Worm (Caenorhabditis elegans): Measurements from ENCODE around the gene rps-0.
"Not testable (repeated sequence)": the region's sequence is repeated elsewhere in the genome, so short reads cannot be mapped to it uniquely, and the experiment has no call there.

The rps-0 gene

DNA sequence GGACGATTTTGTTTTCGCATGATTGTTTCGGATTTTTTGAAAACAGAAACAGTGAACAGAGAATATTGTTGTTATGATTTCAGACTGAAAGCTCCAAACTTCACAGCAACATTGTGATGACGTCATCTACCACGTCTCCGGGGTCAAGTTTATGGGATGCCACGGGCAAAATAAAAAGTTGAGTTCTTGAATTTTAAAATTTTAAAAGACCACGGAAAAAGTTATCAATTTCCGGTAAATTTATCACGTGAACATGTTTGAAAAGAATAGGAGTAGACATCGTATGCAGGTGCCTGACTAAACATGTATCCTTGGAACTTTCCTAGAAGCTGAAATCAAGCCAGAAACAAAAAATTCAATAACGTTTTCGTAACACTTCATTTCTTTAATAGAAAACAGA, 9.7 kb upstream of the rps-0 start, which contains the start of gene B0393.4:
Gene B0393.4, minus strand, starts transcription at position 101 of the 400 bp plus-strand sequence.
- no peak for TF ChIP-seq dao-5 (tag; optimal IDR thresholded peaks at IDR 0.05)
- no peak for TF ChIP-seq him-1 (tag; optimal IDR thresholded peaks at IDR 0.05)
- no peak for TF ChIP-seq W03F9.2 (tag; optimal IDR thresholded peaks at IDR 0.05)

DNA sequence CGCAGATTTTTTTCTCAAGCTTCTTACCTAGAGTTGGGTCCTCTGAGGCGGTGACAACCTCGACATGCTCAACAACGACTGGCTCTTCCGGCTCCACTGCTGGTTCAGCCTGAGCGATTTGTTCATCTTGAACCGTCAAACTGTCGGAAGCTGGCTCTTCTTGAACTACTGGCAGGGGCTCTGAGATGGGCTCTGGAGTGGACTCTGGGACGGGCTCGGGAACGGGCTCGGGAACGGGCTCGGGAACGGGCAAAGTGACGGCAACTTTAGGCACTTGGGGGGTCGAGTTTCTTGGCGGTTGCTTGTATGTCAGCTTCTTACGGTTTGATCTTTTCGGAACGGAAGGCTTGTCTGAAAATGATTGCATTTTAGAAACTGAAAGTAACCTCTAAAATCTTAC, 9.0 kb upstream of the rps-0 start:
- no peak for TF ChIP-seq him-1 (tag; optimal IDR thresholded peaks at IDR 0.05)

DNA sequence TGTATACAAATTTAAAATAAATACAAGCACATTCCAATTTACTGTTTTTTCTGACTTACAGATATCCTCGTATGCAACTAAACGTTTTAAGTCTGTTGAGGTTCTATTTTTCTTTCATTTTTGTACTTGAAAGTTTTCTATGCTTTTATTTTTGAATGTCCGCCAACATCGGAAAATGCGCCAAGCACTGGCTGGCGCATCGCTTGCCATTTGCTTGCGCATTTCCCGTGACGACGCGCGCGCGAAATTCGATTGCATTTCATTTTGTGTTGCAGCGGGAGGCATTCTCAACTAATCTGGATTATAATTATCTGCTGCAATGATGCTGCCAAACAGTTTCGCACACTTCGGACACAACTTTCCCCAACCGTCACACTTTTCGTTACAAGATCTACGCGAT, 3.1 kb upstream of the rps-0 start, which contains the start of gene fbxl-2:
Gene fbxl-2, plus strand, starts transcription at position 278 of the 400 bp plus-strand sequence.
- TF ChIP-seq him-1 (tag; optimal IDR thresholded peaks at IDR 0.05) = peak; percentile 77
- TF ChIP-seq dao-5 (tag; optimal IDR thresholded peaks at IDR 0.05) = no peak
- peak; percentile 91 for TF ChIP-seq W03F9.2 (tag; optimal IDR thresholded peaks at IDR 0.05)

DNA sequence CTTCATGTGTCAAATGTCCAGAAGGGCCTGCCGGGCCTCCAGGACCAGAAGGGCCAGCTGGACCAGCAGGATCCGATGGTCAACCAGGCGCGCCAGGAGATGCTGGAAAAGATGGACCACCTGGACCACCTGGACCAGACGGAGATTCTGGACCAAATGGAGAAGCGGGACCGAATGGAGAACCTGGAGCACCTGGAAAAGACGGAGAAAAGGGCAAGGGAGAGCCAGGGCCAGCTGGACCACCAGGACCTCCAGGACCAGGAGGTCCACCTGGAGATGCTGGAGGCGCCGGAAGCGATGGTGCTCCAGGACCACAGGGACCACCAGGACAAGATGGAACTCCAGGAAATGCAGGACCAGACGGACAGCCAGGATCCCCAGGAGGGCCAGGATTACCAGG, 5.2 kb downstream of the rps-0 start:
- TF ChIP-seq W03F9.2 (tag; optimal IDR thresholded peaks at IDR 0.05) (no peak), dao-5 (tag; optimal IDR thresholded peaks at IDR 0.05) (no peak)

DNA sequence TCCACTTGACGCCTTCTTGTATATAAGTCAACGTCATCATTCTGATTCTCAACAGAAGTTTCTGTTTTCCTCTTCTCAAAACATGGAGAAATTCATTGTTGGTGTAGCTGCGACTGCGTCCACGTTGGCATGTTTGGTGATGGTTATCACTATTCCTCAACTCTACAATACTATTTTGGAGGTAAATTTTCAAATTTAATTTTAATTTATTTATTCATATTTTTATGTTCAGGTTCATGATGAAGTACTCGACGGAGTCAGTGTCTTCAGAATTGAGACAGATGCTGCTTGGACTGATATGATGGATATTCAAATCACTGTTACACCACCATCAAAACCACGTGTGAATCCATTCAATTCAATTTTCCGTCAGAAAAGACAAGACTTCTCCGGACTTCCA, 5.7 kb downstream of the rps-0 start, which contains the start of gene col-89:
Gene col-89, plus strand, starts transcription at position 19 of the 400 bp plus-strand sequence.
- TF ChIP-seq dao-5 (tag; optimal IDR thresholded peaks at IDR 0.05) (no peak), W03F9.2 (tag; optimal IDR thresholded peaks at IDR 0.05) (no peak), him-1 (tag; optimal IDR thresholded peaks at IDR 0.05) (no peak)

DNA sequence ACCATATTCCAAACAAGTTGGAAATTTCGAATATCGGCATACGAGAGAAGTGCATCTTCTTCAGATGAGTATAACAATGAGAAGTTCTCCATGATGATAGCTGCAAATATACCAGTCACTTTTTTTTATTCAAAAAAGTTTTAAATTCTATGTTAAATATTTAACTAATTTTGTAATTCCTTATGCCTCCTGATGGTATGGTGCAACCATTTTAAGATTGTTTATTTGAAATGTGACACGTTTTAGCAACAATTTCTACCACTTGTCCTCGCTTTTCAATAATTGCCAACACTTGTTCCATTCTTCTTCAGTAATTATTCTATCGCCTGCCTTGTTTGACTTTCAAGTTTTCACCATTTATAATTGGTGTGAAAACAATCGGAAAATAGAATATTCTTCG, 7.9 kb downstream of the rps-0 start, which contains the start of gene F17C8.6:
Gene F17C8.6, minus strand, starts transcription at position 101 of the 400 bp plus-strand sequence.
- TF ChIP-seq W03F9.2 (tag; optimal IDR thresholded peaks at IDR 0.05) = no peak
- TF ChIP-seq dao-5 (tag; optimal IDR thresholded peaks at IDR 0.05) = no peak
- no peak for TF ChIP-seq him-1 (tag; optimal IDR thresholded peaks at IDR 0.05)

DNA sequence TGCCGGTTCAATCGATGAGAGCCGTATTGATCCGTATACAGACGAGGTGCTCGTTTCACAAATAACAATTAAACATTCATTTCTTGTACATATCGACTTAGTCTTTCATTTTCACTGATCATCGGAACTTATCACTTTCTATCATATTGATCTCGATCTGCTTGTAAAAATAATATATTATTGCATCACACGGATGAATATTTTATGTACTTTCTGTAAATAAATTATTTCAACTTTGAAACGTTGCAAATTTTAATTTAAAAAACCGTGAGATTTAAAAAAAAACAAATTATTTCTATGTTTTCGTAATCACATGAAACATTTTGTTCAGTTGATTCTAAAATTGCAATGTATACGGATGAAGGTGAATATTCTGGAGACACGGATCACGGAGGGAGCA, 11.2 kb downstream of the rps-0 start, which contains the start of gene twk-6:
Gene twk-6, plus strand, starts transcription at position 301 of the 400 bp plus-strand sequence.
- not testable (repeated sequence) for TF ChIP-seq dao-5, him-1, W03F9.2 (tag; optimal IDR thresholded peaks at IDR 0.05)

DNA sequence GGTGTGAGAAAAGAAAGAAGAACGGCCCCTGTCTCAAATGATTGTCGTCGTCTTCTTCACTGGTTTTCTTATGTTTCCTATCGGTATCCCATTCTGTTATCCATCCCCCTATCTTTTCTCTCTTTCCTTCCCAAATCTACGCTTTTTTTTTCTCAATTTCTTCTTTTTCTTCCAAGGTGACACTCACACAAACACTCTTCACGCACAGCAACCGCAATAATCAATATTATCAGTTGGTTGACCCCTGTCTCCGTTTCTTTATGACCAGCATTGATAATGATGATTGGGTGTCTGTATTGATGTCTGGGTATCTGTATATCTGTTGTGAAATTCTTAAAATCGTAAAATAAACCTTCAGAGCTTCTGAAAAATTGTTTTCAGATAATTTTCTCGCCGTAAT, 13.0 kb downstream of the rps-0 start:
- TF ChIP-seq dao-5 (tag; optimal IDR thresholded peaks at IDR 0.05) (no peak), W03F9.2 (tag; optimal IDR thresholded peaks at IDR 0.05) (peak; percentile 8), him-1 (tag; optimal IDR thresholded peaks at IDR 0.05) (no peak)

DNA sequence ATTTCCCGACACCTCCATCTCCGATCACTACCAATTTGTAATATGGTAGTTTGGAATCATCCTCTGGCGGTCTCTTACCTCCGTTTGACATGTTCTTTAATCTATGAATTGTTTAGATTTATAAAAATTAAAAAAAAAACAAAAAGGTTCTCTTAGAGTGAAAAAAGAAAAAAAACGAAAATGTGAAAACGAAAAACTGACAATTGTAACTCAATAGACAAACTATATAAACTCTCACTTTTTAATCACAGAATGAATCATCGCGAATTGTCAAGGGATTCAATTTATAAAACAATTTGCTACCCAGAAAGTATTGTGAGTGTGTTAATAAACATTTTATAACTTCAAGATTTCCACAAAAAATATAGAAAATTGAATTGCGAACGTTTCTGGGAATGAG, 13.9 kb downstream of the rps-0 start, which contains the start of gene ras-2:
Gene ras-2, minus strand, starts transcription at position 101 of the 400 bp plus-strand sequence.
- no peak for TF ChIP-seq him-1 (tag; optimal IDR thresholded peaks at IDR 0.05)

DNA sequence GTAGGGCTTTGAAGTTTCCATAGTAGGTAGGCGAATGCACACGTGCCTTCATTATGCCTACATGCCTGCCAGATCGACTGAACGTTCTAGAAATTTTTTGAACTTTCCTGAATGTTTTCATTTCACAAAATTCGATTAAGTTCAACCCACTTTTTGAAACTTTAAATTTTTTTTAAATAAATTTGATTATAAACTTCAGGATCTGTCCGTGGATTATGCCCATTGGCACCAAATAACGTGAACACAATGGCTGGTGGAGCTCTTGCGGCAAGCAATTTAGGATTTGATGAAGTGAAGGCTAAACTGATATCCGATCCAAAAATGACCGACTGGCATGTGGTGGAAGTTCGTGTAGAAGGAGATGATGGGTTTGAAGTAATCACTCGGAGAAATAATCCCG, 18.4 kb downstream of the rps-0 start, which contains the start of gene F17C8.7:
Gene F17C8.7, plus strand, starts transcription at position 301 of the 400 bp plus-strand sequence.
- TF ChIP-seq W03F9.2 (tag; optimal IDR thresholded peaks at IDR 0.05) (no peak), dao-5 (tag; optimal IDR thresholded peaks at IDR 0.05) (no peak), him-1 (tag; optimal IDR thresholded peaks at IDR 0.05) (no peak)

DNA sequence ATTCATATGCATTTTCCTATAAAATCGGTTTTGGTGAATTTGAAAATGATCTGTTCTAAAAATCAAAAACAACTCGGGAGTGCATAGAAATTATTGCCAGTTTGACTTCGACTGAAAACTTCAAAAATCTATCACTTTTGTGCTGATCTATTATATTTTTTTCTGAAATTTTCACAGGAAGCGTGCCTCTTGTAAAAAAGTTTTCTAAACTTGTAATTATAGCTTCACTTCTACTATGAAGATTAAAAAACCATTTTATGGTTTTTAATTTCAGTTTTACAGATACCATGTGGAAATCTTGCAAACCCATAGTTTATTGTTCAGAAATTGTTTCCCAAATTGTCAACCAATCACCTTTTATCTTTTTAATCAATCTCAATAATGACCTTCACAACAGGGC, 19.8 kb downstream of the rps-0 start, which contains the start of gene F17C8.9:
Gene F17C8.9, plus strand, starts transcription at position 301 of the 400 bp plus-strand sequence.
- no peak for TF ChIP-seq him-1 (tag; optimal IDR thresholded peaks at IDR 0.05)
- TF ChIP-seq dao-5 (tag; optimal IDR thresholded peaks at IDR 0.05) = no peak
- no peak for TF ChIP-seq W03F9.2 (tag; optimal IDR thresholded peaks at IDR 0.05)

DNA sequence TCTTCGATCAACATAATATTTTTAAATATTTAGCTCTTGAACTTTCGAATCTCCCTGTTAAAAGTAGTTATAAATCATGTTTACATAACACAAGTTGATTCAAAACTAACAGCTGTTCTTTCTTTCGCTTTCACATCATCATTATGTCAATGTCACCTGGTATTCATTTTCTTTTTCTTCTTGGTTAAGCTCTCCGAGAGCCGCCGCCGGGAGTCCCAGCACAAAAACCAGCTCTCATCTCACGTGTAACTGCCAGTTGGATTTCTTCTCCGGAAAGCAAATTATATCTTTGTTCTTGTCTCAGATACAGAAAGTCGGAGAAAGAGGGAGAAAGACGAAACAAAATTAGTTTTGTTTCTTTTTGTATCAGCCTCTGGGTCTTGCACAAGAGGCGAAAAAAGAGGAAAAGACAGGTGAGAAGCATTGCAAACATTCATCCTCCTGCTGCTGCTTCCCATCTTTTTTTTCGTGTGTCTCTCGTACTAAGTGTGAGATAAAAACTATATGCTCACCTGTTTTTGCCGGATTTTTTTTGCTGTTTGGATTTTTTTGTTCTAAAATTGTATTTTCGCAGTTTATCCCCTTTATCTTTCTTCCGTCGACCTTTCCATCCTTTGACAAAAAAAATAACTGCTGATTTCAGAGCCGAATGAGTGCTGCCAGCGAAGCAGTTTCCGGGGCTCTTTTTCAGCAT, 22.4 kb downstream of the rps-0 start, which contains the start of gene F17C8.3:
Gene F17C8.3, plus strand, starts transcription at position 644 of the 694 bp plus-strand sequence.
- TF ChIP-seq W03F9.2 (tag; optimal IDR thresholded peaks at IDR 0.05) (no peak), dao-5 (tag; optimal IDR thresholded peaks at IDR 0.05) (no peak), him-1 (tag; optimal IDR thresholded peaks at IDR 0.05) (no peak)

DNA sequence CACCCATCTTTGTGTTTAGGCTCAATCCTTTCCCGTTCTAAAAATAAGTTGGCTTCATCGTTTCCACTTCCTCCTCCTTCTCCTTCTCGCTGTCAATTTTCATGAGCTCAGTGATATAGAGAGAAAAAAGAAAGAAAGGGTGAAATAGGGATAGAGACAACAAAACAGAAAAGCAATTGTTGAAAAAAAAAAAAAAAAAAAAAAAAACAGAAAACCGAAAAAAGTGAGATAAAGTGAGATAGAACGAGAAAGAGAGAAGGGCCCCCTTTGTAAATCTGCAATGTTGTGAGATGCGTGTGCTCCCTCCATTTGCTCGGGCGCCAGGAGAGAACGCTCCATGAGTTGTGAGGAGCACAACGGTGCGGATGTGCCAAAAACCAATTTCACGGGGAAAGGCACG, 29.9 kb downstream of the rps-0 start:
- TF ChIP-seq W03F9.2 (tag; optimal IDR thresholded peaks at IDR 0.05) (no peak), him-1 (tag; optimal IDR thresholded peaks at IDR 0.05) (peak; percentile 13)

DNA sequence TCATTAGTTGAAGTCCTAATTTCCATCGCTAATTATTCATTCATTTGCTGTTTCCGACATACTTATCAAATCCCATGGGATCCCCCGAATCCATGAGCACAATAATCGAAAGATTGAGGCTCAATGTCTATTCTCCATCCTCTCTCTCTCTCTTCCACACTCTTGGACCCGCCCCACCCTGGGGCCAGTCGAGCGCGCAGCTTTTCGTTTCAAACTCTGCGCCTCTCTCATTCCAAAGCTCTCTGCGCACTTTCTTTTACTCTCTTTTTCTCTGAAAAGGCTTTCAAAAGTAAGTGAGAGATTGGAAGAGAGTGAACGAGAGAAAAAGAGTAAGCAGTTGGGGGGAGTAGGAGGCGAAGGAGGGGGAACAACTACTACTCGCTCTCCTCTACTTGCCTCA, 32.1 kb downstream of the rps-0 start, which contains the start of gene acy-1:
Gene acy-1, plus strand, starts transcription at position 346 of the 400 bp plus-strand sequence.
- TF ChIP-seq W03F9.2 (tag; optimal IDR thresholded peaks at IDR 0.05) (no peak), dao-5 (tag; optimal IDR thresholded peaks at IDR 0.05) (no peak), him-1 (tag; optimal IDR thresholded peaks at IDR 0.05) (peak; percentile 70)

All from whole organism, L4/young adult.